Worm (Caenorhabditis elegans): ENCODE data around the gene ZK809.1.

DNA sequence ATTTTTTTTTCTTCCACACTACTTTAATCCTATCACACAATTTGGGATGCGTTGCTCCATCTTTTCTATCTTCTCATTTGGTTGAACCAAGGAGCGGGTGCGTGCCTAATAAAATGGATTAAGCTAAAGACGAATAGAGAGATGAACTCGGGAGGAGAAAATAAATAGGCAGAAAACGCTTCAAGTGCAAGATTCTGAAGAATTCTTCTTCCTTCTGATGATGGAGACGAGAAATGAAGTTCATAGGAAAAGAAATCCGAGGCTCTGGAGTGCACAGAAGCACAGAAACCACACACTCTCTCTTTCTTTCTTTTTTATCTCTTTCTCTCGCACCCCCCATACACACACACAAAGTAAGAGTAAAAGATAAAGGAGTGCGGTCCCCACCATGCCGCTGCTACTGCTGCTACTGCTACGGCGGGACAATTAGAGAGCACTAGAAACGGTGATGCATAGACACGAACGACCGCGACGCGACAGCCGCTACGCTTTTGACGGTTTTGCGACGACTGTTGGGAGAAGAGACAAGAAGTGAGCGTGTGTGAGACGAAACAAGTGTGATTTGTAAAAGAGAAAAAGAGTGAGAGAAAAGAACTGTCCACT lies 50.3 kb downstream of the ZK809.1 start:
- no peak for TF ChIP-seq lin-15B (tag; optimal IDR thresholded peaks at IDR 0.05)
- TF ChIP-seq sup-37 (GFP tag; optimal IDR thresholded peaks at IDR 0.05): no peak
- no peak for TF ChIP-seq aly-2 (tag; optimal IDR thresholded peaks at IDR 0.05)
- peak; percentile 58 for TF ChIP-seq unc-86 (tag; optimal IDR thresholded peaks at IDR 0.05)
- no peak for TF ChIP-seq nhr-12 (tag; optimal IDR thresholded peaks at IDR 0.05)
- TF ChIP-seq ces-1 (GFP tag; optimal IDR thresholded peaks at IDR 0.05): peak; percentile 88
- peak; percentile 42 for TF ChIP-seq jun-1 (tag; optimal IDR thresholded peaks at IDR 0.05)

Measured in whole organism, L1 larva.